Worm (Caenorhabditis elegans): ENCODE results near the gene algn-1.

Gene algn-1

DNA sequence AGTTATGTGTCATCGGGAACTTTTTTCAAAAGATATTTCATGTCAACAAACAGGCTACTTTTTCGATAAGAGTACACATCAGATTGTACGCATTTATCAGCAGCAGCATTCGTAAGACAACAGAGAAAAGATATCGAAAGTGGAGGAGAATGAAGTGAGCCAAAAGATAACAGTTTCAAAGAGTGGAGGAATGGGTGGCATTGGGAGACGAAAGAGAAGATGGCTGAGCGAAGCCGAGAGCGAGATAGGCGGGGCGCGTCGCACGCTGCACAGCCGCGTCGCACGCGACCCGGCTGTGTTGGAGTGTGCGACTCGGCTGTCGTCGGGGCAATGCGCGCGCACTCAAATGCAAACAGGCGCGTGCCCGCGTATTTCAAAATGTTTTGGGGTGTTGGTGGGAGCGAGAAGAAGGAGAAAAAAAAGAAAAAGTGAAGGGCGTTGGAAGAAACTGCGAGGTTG, 4.2 kb downstream of the algn-1 start (continued):
- TF ChIP-seq dsc-1 (tag; optimal IDR thresholded peaks at IDR 0.05) (peak; percentile 85), tbx-2 (tag; optimal IDR thresholded peaks at IDR 0.05) (peak; percentile 88), mef-2 (tag; optimal IDR thresholded peaks at IDR 0.05) (peak; percentile 73), nhr-90 (tag; optimal IDR thresholded peaks at IDR 0.05; ENCODE audit: poor library complexity) (peak; percentile 84), fos-1 (tag; optimal IDR thresholded peaks at IDR 0.05) (no peak), egl-13 (tag; optimal IDR thresholded peaks at IDR 0.05) (peak; percentile 66), lin-15B (tag; optimal IDR thresholded peaks at IDR 0.05) (peak; percentile 69), unc-98 (GFP tag; IDR thresholded peaks at IDR 0.05) (peak; percentile 42; the same call in 1 of the 2 replicates), ceh-88 (GFP tag; IDR thresholded peaks at IDR 0.05) (peak; percentile 76), swsn-7 (tag; optimal IDR thresholded peaks at IDR 0.05) (peak; percentile 91), lir-3 (tag; optimal IDR thresholded peaks at IDR 0.05; ENCODE audit: poor library complexity) (no peak), nhr-84 (tag; optimal IDR thresholded peaks at IDR 0.05) (no peak), sup-37 (GFP tag; optimal IDR thresholded peaks at IDR 0.05) (peak; percentile 84), lin-14 (GFP tag; optimal IDR thresholded peaks at IDR 0.05) (peak; percentile 95), lin-39 (tag; optimal IDR thresholded peaks at IDR 0.05) (no peak), ceh-8 (GFP tag; optimal IDR thresholded peaks at IDR 0.05) (peak; percentile 62), ceh-90 (tag; optimal IDR thresholded peaks at IDR 0.05) (no peak), ets-5 (GFP tag; IDR thresholded peaks at IDR 0.05) (no peak), pqm-1 (tag; optimal IDR thresholded peaks at IDR 0.05) (peak; percentile 86), elt-2 (tag; optimal IDR thresholded peaks at IDR 0.05) (peak; percentile 96), ama-1 (optimal IDR thresholded peaks at IDR 0.05) (no peak), isw-1 (GFP tag; IDR thresholded peaks at IDR 0.05) (peak; percentile 74), ceh-63 (GFP tag; optimal IDR thresholded peaks at IDR 0.05) (no peak), lin-35 (GFP tag; optimal IDR thresholded peaks at IDR 0.05) (peak; percentile 79 to 83), irx-1 (tag; optimal IDR thresholded peaks at IDR 0.05) (peak; percentile 64), ztf-11 (tag; optimal IDR thresholded peaks at IDR 0.05) (peak in 1 of 2 experiments; percentile 66), xbp-1 (tag; optimal IDR thresholded peaks at IDR 0.05) (peak; percentile 82), nhr-76 (tag; optimal IDR thresholded peaks at IDR 0.05) (no peak), lin-13 (GFP tag; optimal IDR thresholded peaks at IDR 0.05) (peak; percentile 85), mdl-1 (tag; optimal IDR thresholded peaks at IDR 0.05) (peak; percentile 22 to 89), snpc-4 (tag; optimal IDR thresholded peaks at IDR 0.05) (peak; percentile 49), fkh-8 (tag; optimal IDR thresholded peaks at IDR 0.05) (peak; percentile 88), nhr-28 (tag; optimal IDR thresholded peaks at IDR 0.05) (no peak), Y116A8C.19 (tag; optimal IDR thresholded peaks at IDR 0.05; ENCODE audit: borderline replicate concordance) (no peak), jun-1 (tag; optimal IDR thresholded peaks at IDR 0.05) (peak; percentile 89), ceh-82 (tag; optimal IDR thresholded peaks at IDR 0.05) (peak; percentile 78 to 92 (median 83)), nhr-47 (tag; optimal IDR thresholded peaks at IDR 0.05) (peak; percentile 90), nhr-20 (tag; optimal IDR thresholded peaks at IDR 0.05) (peak; percentile 90), efl-1 (optimal IDR thresholded peaks at IDR 0.05) (peak; percentile 61 to 83), efl-1 (GFP tag; optimal IDR thresholded peaks at IDR 0.05 in 1 of 2) (peak; percentile 80 to 98)

DNA sequence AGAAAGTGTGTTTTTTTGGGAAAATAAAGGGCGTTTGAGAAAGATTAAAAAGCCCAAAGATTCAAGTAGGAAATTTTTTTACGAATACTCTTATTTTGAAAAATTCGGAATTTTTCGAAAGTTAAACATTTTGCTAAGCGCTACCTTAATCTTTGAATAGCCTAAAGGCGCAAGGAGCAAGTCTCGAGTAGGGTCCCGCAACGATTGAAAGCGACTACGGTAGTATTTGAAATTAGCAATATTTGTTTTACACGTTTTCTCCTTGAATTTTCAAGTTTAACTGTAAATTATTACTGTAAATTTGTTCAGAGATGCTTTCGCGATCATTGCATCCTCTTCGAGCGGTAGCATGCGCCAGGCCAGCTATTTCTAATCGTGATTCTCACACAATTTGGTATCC, 5.0 kb downstream of the algn-1 start, which contains the start of gene nduf-2.2:
TSS of gene nduf-2.2 (plus strand) at position 310 of the 400 bp plus-strand sequence.
- TF ChIP-seq pax-3 (tag; optimal IDR thresholded peaks at IDR 0.05) (no peak), nhr-90 (tag; optimal IDR thresholded peaks at IDR 0.05; ENCODE audit: poor library complexity) (no peak), vab-15 (tag; optimal IDR thresholded peaks at IDR 0.05) (no peak), dpl-1 (GFP tag; optimal IDR thresholded peaks at IDR 0.05) (no peak), mep-1 (tag; optimal IDR thresholded peaks at IDR 0.05) (no peak), hlh-17 (GFP tag; optimal IDR thresholded peaks at IDR 0.05; ENCODE audit: borderline replicate concordance) (no peak), xbp-1 (tag; optimal IDR thresholded peaks at IDR 0.05) (no peak), lin-35 (GFP tag; optimal IDR thresholded peaks at IDR 0.05) (no peak), pqm-1 (tag; optimal IDR thresholded peaks at IDR 0.05) (no peak), ceh-8 (GFP tag; optimal IDR thresholded peaks at IDR 0.05) (no peak)

All from whole organism, L1 larva.